Fruit fly (Drosophila melanogaster) whole organism, pupa: ENCODE measurements around the gene Ufd1.
"Not testable (repeated sequence)": the region's sequence is repeated elsewhere in the genome, so short reads cannot be mapped to it uniquely, and the experiment has no call there.

Experiments
- CG10348 ChIP-seq: fragments of 200-800 bp; sonication (Bioruptor generic); IDR thresholded peaks from 2 replicates; pipeline ENCODE4 v1.3.6; 2022; ENCODE audit warnings: missing biosample characterization, missing genetic modification characterization
- CG12605 ChIP-seq: fragments of 200-800 bp; sonication (Bioruptor generic); IDR thresholded peaks from 2 replicates; pipeline ENCODE4 v1.3.6; 2022; ENCODE audit warnings: missing biosample characterization, missing genetic modification characterization
- CG13204 ChIP-seq: fragments of 200-800 bp; sonication (Bioruptor generic); optimal IDR thresholded peaks from 2 replicates; lab custom pipeline; 2018; ENCODE audit warnings: missing biosample characterization, mild to moderate bottlenecking, missing genetic modification characterization, moderate library complexity
- CG14655 ChIP-seq: fragments of 200-800 bp; sonication (Bioruptor generic); optimal IDR thresholded peaks from 3 replicates; lab custom pipeline; 2017; ENCODE audit warnings: mild to moderate bottlenecking, missing biosample characterization, missing genetic modification reagents, missing genetic modification characterization
- CG15710 ChIP-seq: fragments of 200-800 bp; sonication (Bioruptor generic); optimal IDR thresholded peaks from 2 replicates; lab custom pipeline; 2018; ENCODE audit warnings: missing biosample characterization, mild to moderate bottlenecking, missing genetic modification characterization, moderate library complexity
- CG17806 ChIP-seq: fragments of 200-800 bp; sonication (Bioruptor generic); optimal IDR thresholded peaks from 2 replicates; lab custom pipeline; 2018; ENCODE audit warnings: missing biosample characterization, mild to moderate bottlenecking, missing genetic modification characterization, moderate library complexity
- CG32121 ChIP-seq: fragments of 200-800 bp; sonication (Bioruptor generic); IDR thresholded peaks from 2 replicates; pipeline ENCODE4 v1.3.6; 2022; ENCODE audit warnings: missing biosample characterization, missing genetic modification characterization
- CG34367 ChIP-seq: fragments of 200-800 bp; sonication (Bioruptor generic); optimal IDR thresholded peaks from 2 replicates; lab custom pipeline; 2018; ENCODE audit warnings: missing biosample characterization, mild to moderate bottlenecking, missing genetic modification characterization
- CG4496 ChIP-seq: fragments of 200-800 bp; sonication (Bioruptor generic); IDR thresholded peaks from 3 replicates; pipeline ENCODE4 v1.3.6; 2022; ENCODE audit warnings: missing biosample characterization, missing genetic modification characterization
- CG8159 ChIP-seq: fragments of 200-800 bp; sonication (Bioruptor generic); optimal IDR thresholded peaks from 3 replicates; lab custom pipeline; 2018; ENCODE audit warnings: missing biosample characterization, mild to moderate bottlenecking, missing genetic modification characterization, moderate library complexity
- CG8301 ChIP-seq: fragments of 200-800 bp; sonication (Bioruptor generic); optimal IDR thresholded peaks from 2 replicates; lab custom pipeline; 2018; ENCODE audit warnings: missing biosample characterization, mild to moderate bottlenecking, missing genetic modification characterization
- CG9948 ChIP-seq: fragments of 200-800 bp; sonication (Bioruptor generic); optimal IDR thresholded peaks from 2 replicates; lab custom pipeline; 2018; ENCODE audit warnings: missing biosample characterization, mild to moderate bottlenecking, missing genetic modification characterization, moderate library complexity
- D1 ChIP-seq: fragments of 200-800 bp; sonication (Bioruptor generic); optimal IDR thresholded peaks from 2 replicates; lab custom pipeline; 2018; ENCODE audit warnings: missing biosample characterization, mild to moderate bottlenecking, missing genetic modification characterization, moderate library complexity
- EcR ChIP-seq: fragments of 200-800 bp; sonication (Bioruptor generic); optimal IDR thresholded peaks from 3 replicates; lab custom pipeline; 2019; ENCODE audit warnings: missing biosample characterization, missing genetic modification characterization, mild to moderate bottlenecking, moderate library complexity, missing genetic modification reagents
- Ets98B ChIP-seq: fragments of 200-800 bp; sonication (Bioruptor generic); IDR thresholded peaks from 2 replicates; pipeline ENCODE4 v1.3.6; 2022; ENCODE audit warnings: missing biosample characterization, missing genetic modification characterization
- Pif1A ChIP-seq: fragments of 200-800 bp; sonication (Bioruptor generic); optimal IDR thresholded peaks from 3 replicates; lab custom pipeline; 2016; ENCODE audit warnings: missing biosample characterization, missing genetic modification characterization
- Pif1B ChIP-seq: fragments of 200-800 bp; sonication (Bioruptor generic); optimal IDR thresholded peaks from 3 replicates; lab custom pipeline; 2016; ENCODE audit warnings: missing biosample characterization, missing genetic modification characterization
- Snoo ChIP-seq: fragments of 200-800 bp; sonication (Bioruptor generic); optimal IDR thresholded peaks from 3 replicates; lab custom pipeline; 2017; ENCODE audit warnings: missing biosample characterization, mild to moderate bottlenecking, missing genetic modification characterization, inconsistent platforms
- fd96Ca ChIP-seq: fragments of 200-800 bp; sonication (Bioruptor generic); IDR thresholded peaks from 3 replicates; pipeline ENCODE4 v1.3.6; 2022; ENCODE audit warnings: missing biosample characterization, missing genetic modification characterization
- rn ChIP-seq: fragments of 200-800 bp; sonication (Bioruptor generic); IDR thresholded peaks from 2 replicates; pipeline ENCODE4 v1.3.6; 2022; ENCODE audit warnings: missing biosample characterization, missing genetic modification characterization

The Ufd1 gene

DNA sequence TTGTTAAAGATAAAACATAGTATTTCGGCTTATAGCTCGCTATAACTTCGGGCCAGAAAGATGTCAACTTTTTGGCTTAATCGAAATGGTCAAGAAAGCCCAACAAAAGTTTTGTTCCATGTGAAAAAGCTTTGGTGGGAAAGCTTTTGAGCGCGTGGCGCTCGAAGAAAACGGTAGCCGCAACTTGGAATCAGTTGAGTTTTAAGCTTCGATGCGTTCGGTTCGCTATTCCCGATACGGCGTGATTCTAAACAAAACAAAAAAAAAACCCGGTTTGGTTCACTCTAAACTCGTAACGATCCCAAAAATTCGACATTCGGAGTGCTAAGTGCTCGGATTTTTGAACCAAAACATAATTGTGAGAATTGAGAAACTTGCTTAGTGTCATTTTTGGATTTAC lies 12.8 kb upstream of the Ufd1 start, which contains the start of gene IRSp53:
Gene IRSp53 (plus strand): TSS at position 204 of the 400 bp plus-strand sequence.
- TF ChIP-seq CG4496 (GFP tag; lab: Robert Waterston, UW) (peak; percentile 18; the same call in 1 of the 3 replicates), Snoo (tag; lab: Kevin White, UChicago) (no peak), CG12605 (0 out of 2 replicates have a peak, but pooled peaks have one; percentile 11), CG34367 (tag; lab: Kevin White, UChicago) (no peak), Pif1A (GFP tag; lab: Kevin White, UChicago) (no peak), CG10348 (GFP tag; lab: Robert Waterston, UW) (no peak), Ets98B (GFP tag; lab: Robert Waterston, UW) (peak; percentile 43; the same call in 1 of the 2 replicates), CG14655 (GFP tag; lab: Kevin White, UChicago) (no peak), CG8301 (tag; lab: Kevin White, UChicago) (no peak), CG8159 (tag; lab: Kevin White, UChicago) (peak; percentile 57)

DNA sequence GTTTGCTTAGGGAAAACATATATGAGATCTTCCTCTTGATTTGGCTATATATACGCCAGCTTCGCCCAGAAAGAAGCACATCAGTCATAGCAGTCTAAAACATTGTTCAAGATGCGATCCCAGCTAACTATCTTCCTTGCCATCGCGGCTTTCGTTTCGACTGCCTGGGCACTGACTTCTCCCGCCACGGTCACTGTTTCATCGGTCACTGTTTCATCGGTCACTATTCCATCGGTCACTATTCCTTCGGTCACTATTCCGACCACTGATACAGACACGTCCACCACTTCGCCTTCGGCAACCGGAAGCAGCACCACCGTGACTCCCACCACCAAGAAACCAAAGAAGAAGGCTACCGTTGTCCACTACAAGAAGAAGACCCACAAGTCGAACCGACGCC lies 11.9 kb upstream of the Ufd1 start, which contains the start of gene CG14143:
Gene CG14143 (plus strand): TSS at position 102 of the 400 bp plus-strand sequence.
- TF ChIP-seq CG13204; rn; EcR (GFP tag; lab: Kevin White, UChicago): not testable (repeated sequence)

DNA sequence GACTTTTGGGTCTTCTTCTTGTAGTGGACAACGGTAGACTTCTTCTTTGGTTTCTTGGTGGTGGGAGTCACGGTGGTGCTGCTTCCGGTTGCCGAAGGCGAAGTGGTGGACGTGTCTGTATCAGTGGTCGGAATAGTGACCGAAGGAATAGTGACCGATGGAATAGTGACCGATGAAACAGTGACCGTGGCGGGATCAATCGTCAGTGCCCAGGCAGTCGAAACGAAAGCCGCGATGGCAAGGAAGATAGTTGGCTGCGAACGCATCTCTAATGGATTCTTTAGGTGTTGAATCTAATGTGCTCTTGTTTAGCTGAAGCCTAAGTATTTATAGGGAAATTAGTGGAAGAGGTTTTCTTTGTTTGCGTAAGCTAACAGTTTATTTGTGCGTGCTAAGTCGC lies 9.0 kb upstream of the Ufd1 start, which contains the start of gene CG32074:
Gene CG32074 (minus strand): TSS at position 268 of the 400 bp plus-strand sequence.
- TF ChIP-seq CG4496 (GFP tag; lab: Robert Waterston, UW); CG8301 (tag; lab: Kevin White, UChicago); EcR (GFP tag; lab: Kevin White, UChicago): not testable (repeated sequence)

DNA sequence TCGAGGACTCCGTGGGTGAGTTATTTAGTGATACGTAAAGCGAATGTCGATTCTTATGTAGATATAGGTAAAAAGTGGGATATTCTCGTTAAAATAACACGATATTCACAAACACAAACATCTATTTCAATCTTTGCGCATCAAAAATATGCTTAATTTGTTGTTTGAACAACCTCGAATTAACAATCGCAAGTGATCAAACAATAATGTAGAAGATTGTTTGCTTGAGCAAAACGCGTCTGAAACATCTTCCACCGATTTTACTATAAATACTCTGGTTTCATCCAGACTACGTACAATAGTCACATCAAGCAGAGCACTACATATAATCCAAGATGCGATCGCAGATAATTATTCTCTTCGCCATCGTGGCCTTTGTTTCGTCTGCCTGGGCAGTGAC lies 7.5 kb upstream of the Ufd1 start, which contains the start of gene nol:
Gene nol (plus strand): TSS at position 301 of the 400 bp plus-strand sequence.
- TF ChIP-seq CG15710: no peak
- TF ChIP-seq Snoo (tag; lab: Kevin White, UChicago): no peak
- TF ChIP-seq rn: no peak
- no peak for TF ChIP-seq CG12605
- TF ChIP-seq CG9948 (tag; lab: Kevin White, UChicago): no peak
- TF ChIP-seq D1 (tag; lab: Kevin White, UChicago): no peak
- TF ChIP-seq CG34367 (tag; lab: Kevin White, UChicago): no peak
- TF ChIP-seq CG8159 (tag; lab: Kevin White, UChicago): no peak
- TF ChIP-seq, all 21 proteins: peak for 0

DNA sequence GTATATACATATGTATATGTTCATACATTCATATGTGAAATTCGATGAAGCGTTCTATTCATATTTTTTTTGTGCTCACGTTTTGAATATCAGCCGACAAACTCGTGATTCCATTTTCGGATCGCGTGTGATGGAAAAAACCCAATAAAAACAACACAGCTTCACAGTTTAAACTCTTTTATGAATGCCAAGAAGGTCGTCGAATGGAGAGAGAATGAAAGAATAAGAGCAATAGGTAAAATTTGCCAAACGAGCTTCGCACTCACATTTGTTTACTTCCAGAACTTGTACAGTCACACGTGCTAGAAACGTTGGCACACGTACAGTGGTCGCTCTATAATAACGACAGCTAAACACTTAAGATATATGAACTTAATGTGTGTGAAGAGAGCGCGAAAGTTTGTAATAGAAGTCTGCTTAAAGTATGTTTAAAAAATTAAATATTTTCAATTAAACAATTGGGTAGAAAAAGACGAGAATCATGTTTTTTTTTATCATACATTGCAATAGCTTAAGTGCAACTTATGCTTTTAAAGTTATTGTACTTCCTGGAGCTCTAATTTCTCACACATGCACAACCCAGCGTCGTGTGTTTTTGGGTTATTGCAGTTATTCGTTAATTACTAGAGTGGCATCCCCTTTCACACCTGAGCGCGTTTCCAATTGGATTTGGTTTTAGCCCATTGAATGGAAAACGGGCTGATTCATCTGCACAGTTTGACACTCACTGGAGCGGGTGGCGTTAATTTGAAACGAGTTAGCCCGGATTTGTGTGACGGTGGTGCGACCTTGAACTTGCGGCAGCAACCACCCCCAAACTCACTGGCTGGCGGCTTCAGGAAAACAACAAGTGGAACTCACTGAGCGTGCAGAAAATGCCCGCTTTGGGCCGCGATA lies 2.9 kb upstream of the Ufd1 start:
- TF ChIP-seq rn (no peak), fd96Ca (no peak), CG15710 (no peak), CG17806 (tag; lab: Kevin White, UChicago) (no peak), CG9948 (tag; lab: Kevin White, UChicago) (no peak), D1 (tag; lab: Kevin White, UChicago) (no peak), Snoo (tag; lab: Kevin White, UChicago) (no peak), CG34367 (tag; lab: Kevin White, UChicago) (no peak), Ets98B (GFP tag; lab: Robert Waterston, UW) (no peak), CG4496 (GFP tag; lab: Robert Waterston, UW) (no peak)

DNA sequence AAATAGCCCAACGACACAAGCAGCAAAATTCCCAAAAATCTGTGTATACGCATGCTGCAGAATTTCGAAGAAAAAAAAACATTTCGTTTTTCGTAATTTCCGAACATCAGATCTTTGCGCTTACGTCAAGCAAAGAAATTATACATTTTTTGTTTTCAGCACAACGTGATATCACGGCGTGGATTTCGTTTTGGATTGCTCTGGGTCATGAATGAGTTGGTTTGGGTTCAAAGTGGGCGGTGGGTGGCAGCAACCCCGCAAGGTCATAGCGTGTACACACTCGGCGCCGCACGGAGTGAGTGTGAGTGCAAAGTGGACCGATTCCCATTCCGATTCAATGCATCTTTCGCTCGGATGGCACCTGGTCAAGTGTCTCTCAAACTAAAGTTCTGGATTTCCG lies 1.8 kb upstream of the Ufd1 start:
- TF ChIP-seq CG34367 (tag; lab: Kevin White, UChicago) (no peak), CG17806 (tag; lab: Kevin White, UChicago) (no peak), EcR (GFP tag; lab: Kevin White, UChicago) (no peak), D1 (tag; lab: Kevin White, UChicago) (no peak), CG8159 (tag; lab: Kevin White, UChicago) (no peak), CG14655 (GFP tag; lab: Kevin White, UChicago) (no peak), Snoo (tag; lab: Kevin White, UChicago) (no peak), CG15710 (no peak), CG13204 (no peak), fd96Ca (no peak), CG10348 (GFP tag; lab: Robert Waterston, UW) (no peak), Pif1B (GFP tag; lab: Kevin White, UChicago) (no peak), CG32121 (GFP tag; lab: Robert Waterston, UW) (no peak)

DNA sequence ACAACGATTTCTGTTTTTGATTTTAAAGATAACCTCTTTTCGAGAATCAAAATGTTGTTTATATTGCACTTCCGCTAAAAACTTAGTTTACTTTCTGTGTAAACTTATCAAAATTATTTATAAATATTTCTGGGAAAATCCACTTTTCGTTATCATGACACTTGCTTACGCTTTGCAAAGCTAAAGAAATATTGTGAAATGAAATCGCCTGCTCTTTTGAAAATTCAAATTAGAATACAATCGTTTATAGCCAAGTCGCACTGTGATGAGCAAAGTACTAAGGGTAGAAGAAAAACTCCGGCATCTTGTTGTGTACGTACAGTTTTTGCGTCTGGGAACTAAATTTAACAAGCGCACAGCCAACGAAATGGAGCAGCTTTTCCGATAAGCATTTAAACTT lies 1.4 kb upstream of the Ufd1 start:
- peak; percentile 47 for TF ChIP-seq CG14655 (GFP tag; lab: Kevin White, UChicago)
- TF ChIP-seq CG10348 (GFP tag; lab: Robert Waterston, UW): no peak
- TF ChIP-seq, all 21 proteins: peak for 1
